Worm (Caenorhabditis elegans) whole organism, young adult: ENCODE results near the gene lipl-6.

Experiments used
- B0261.1 ChIP-seq: sonication (generic microtip); optimal IDR thresholded peaks from 2 replicates; lab custom pipeline; 2016; ENCODE audit warnings: mild to moderate bottlenecking, missing genetic modification characterization, moderate library complexity, missing compliant biosample characterization
- C17E4.6 ChIP-seq: fragments of 200-800 bp; sonication (Bioruptor generic); IDR thresholded peaks from 2 replicates; pipeline ENCODE4 v1.3.6; 2022; ENCODE audit warnings: missing genetic modification reagents, missing genetic modification characterization, missing compliant biosample characterization
- D2030.7 ChIP-seq: fragments of 200-800 bp; sonication (Bioruptor generic); IDR thresholded peaks from 2 replicates; pipeline ENCODE4 v1.3.6; 2022; ENCODE audit warnings: missing genetic modification reagents, missing genetic modification characterization, missing compliant biosample characterization
- F39B2.1 ChIP-seq: fragments of 200-800 bp; sonication (Bioruptor generic); IDR thresholded peaks from 2 replicates; pipeline ENCODE4 v1.3.6; 2022; ENCODE audit warnings: missing genetic modification reagents, missing genetic modification characterization, missing compliant biosample characterization
- F52B5.7 ChIP-seq: sonication (generic microtip); optimal IDR thresholded peaks from 2 replicates; lab custom pipeline; 2016; ENCODE audit warnings: mild to moderate bottlenecking, missing genetic modification characterization, missing compliant biosample characterization
- F55B11.4 ChIP-seq: sonication (generic microtip); optimal IDR thresholded peaks from 2 replicates; lab custom pipeline; 2016; ENCODE audit warnings: missing compliant biosample characterization, missing genetic modification characterization, borderline replicate concordance; ENCODE audit not compliant: insufficient read depth
- T07F8.4 ChIP-seq: sonication (generic microtip); optimal IDR thresholded peaks from 2 replicates; lab custom pipeline; 2016; ENCODE audit warnings: mild to moderate bottlenecking, missing genetic modification characterization, moderate library complexity, missing compliant biosample characterization
- Y53G8AR.9 ChIP-seq: fragments of 200-800 bp; sonication (Bioruptor generic); conservative IDR thresholded peaks from 2 replicates; pipeline ENCODE4 v1.3.6; 2022; ENCODE audit warnings: missing genetic modification reagents, missing genetic modification characterization, missing compliant biosample characterization
- Y56A3A.18 ChIP-seq: fragments of 200-800 bp; sonication (Bioruptor generic); IDR thresholded peaks from 2 replicates; pipeline ENCODE4 v1.3.6; 2022; ENCODE audit warnings: missing genetic modification reagents, missing genetic modification characterization, missing compliant biosample characterization
- Y95B8A.8 ChIP-seq: fragments of 200-800 bp; sonication (Bioruptor generic); IDR thresholded peaks from 2 replicates; pipeline ENCODE4 v1.3.6; 2022; ENCODE audit warnings: missing genetic modification reagents, missing genetic modification characterization, missing compliant biosample characterization
- ama-1 ChIP-seq, 3 experiments: fragments of 150-350 bp in 1 of 3; sonication (generic microtip) in 2 of 3; optimal IDR thresholded peaks; 2 replicates each; lab custom pipeline; 2014 to 2018; ENCODE audit warnings: missing biosample characterization in 2 of 3, missing genetic modification characterization in 2 of 3, missing genetic modification reagents in 2 of 3
- atf-7 ChIP-seq: sonication (generic microtip); optimal IDR thresholded peaks from 2 replicates; lab custom pipeline; 2017; ENCODE audit warnings: mild to moderate bottlenecking, missing genetic modification characterization, missing compliant biosample characterization
- attf-3 ChIP-seq: fragments of 200-800 bp; sonication (Bioruptor generic); conservative IDR thresholded peaks from 2 replicates; pipeline ENCODE4 v1.3.6; 2022; ENCODE audit warnings: missing genetic modification reagents, missing genetic modification characterization, missing compliant biosample characterization
- attf-5 ChIP-seq: fragments of 200-800 bp; sonication (Bioruptor generic); optimal IDR thresholded peaks from 2 replicates; lab custom pipeline; 2018; ENCODE audit warnings: mild to moderate bottlenecking, missing genetic modification characterization, missing compliant biosample characterization
- attf-6 ChIP-seq: fragments of 200-800 bp; sonication (Bioruptor generic); IDR thresholded peaks from 2 replicates; pipeline ENCODE4 v1.3.6; 2022; ENCODE audit warnings: missing genetic modification reagents, missing genetic modification characterization, missing compliant biosample characterization
- bed-2 ChIP-seq: fragments of 200-800 bp; sonication (Bioruptor generic); IDR thresholded peaks from 2 replicates; pipeline ENCODE4 v1.3.6; 2022; ENCODE audit warnings: missing genetic modification reagents, missing genetic modification characterization, missing compliant biosample characterization
- cebp-2 ChIP-seq: fragments of 200-800 bp; sonication (Bioruptor generic); IDR thresholded peaks from 2 replicates; pipeline ENCODE4 v1.3.6; 2022; ENCODE audit warnings: missing genetic modification characterization, missing compliant biosample characterization
- ceh-40 ChIP-seq: fragments of 200-800 bp; sonication (Bioruptor generic); IDR thresholded peaks from 2 replicates; pipeline ENCODE4 v1.3.6; 2022; ENCODE audit warnings: missing genetic modification characterization, missing compliant biosample characterization
- ceh-58 ChIP-seq: fragments of 200-800 bp; sonication (Bioruptor generic); IDR thresholded peaks from 2 replicates; pipeline ENCODE4 v1.3.6; 2022; ENCODE audit warnings: missing genetic modification characterization, missing compliant biosample characterization
- dox-1 ChIP-seq: fragments of 200-800 bp; sonication (Bioruptor generic); IDR thresholded peaks from 2 replicates; pipeline ENCODE4 v1.3.6; 2022; ENCODE audit warnings: missing genetic modification reagents, missing genetic modification characterization, missing compliant biosample characterization
- dpff-1 ChIP-seq: sonication (generic microtip); optimal IDR thresholded peaks from 2 replicates; lab custom pipeline; 2017; ENCODE audit warnings: mild to moderate bottlenecking, missing genetic modification characterization, missing compliant biosample characterization
- egl-18 ChIP-seq: fragments of 200-800 bp; sonication (Bioruptor generic); IDR thresholded peaks from 2 replicates; pipeline ENCODE4 v1.3.6; 2022; ENCODE audit warnings: missing genetic modification reagents, missing genetic modification characterization, missing compliant biosample characterization
- egl-44 ChIP-seq: fragments of 200-800 bp; sonication (Bioruptor generic); IDR thresholded peaks from 2 replicates; pipeline ENCODE4 v1.3.6; 2022; ENCODE audit warnings: missing genetic modification reagents, missing genetic modification characterization, missing compliant biosample characterization
- him-1 ChIP-seq: sonication (generic microtip); optimal IDR thresholded peaks from 2 replicates; lab custom pipeline; 2016; ENCODE audit warnings: missing genotype, missing genetic modification reagents, missing genetic modification characterization, missing compliant biosample characterization
- hmg-1.2 ChIP-seq: fragments of 200-800 bp; sonication (Bioruptor generic); IDR thresholded peaks from 2 replicates; pipeline ENCODE4 v1.3.6; 2022; ENCODE audit warnings: missing genetic modification reagents, missing genetic modification characterization, missing compliant biosample characterization
- let-607 ChIP-seq, 2 experiments: fragments of 200-800 bp in 1 of 2; sonication (Bioruptor generic) in 1 of 2; sonication (generic microtip) in 1 of 2; optimal IDR thresholded peaks; 2 replicates each; lab custom pipeline; 2016 to 2018; ENCODE audit warnings: mild to moderate bottlenecking in 2 of 2, missing compliant biosample characterization in 2 of 2, missing genetic modification characterization in 2 of 2, moderate library complexity in 2 of 2, missing genotype in 1 of 2
- lin-26 ChIP-seq: fragments of 200-800 bp; sonication (Bioruptor generic); IDR thresholded peaks from 2 replicates; pipeline ENCODE4 v1.3.6; 2022; ENCODE audit warnings: missing genetic modification reagents, missing genetic modification characterization, missing compliant biosample characterization
- lin-35 ChIP-seq, 3 experiments: fragments of 150-350 bp in 2 of 3; sonication (generic microtip) in 1 of 3; optimal IDR thresholded peaks; 2 replicates each; lab custom pipeline; 2014 to 2018; ENCODE audit warnings: missing biosample characterization in 3 of 3, missing genetic modification characterization in 3 of 3, missing genetic modification reagents in 3 of 3
- madf-6 ChIP-seq: fragments of 200-800 bp; sonication (Bioruptor generic); IDR thresholded peaks from 2 replicates; pipeline ENCODE4 v1.3.6; 2022; ENCODE audit warnings: missing genetic modification reagents, missing genetic modification characterization, missing compliant biosample characterization
- mxl-1 ChIP-seq: sonication (generic microtip); optimal IDR thresholded peaks from 2 replicates; lab custom pipeline; 2016; ENCODE audit warnings: missing genetic modification characterization, missing compliant biosample characterization
- rpc-1 ChIP-seq, 2 experiments: fragments of 150-350 bp in 1 of 2; sonication (generic microtip) in 1 of 2; optimal IDR thresholded peaks; 2 replicates each; lab custom pipeline; 2014 to 2018; ENCODE audit warnings: missing biosample characterization in 1 of 2, missing genetic modification characterization in 1 of 2, missing genetic modification reagents in 1 of 2, missing genotype in 1 of 2
- tbp1 ChIP-seq: fragments of 200-800 bp; sonication (Bioruptor generic); optimal IDR thresholded peaks from 2 replicates; lab custom pipeline; 2018; ENCODE audit warnings: mild to moderate bottlenecking, missing genetic modification characterization, missing compliant biosample characterization
- tbx-9 ChIP-seq: sonication (generic microtip); optimal IDR thresholded peaks from 2 replicates; lab custom pipeline; 2016; ENCODE audit warnings: borderline replicate concordance, missing genetic modification characterization, inconsistent platforms, missing compliant biosample characterization
- xnd-1 ChIP-seq: sonication (generic microtip); optimal IDR thresholded peaks from 2 replicates; lab custom pipeline; 2016; ENCODE audit warnings: missing genotype, missing genetic modification reagents, missing genetic modification characterization, missing compliant biosample characterization
- ztf-18 ChIP-seq: sonication (generic microtip); optimal IDR thresholded peaks from 2 replicates; lab custom pipeline; 2016; ENCODE audit warnings: missing genotype, mild to moderate bottlenecking, missing genetic modification characterization, missing compliant biosample characterization
- ztf-28 ChIP-seq: fragments of 200-800 bp; sonication (Bioruptor generic); IDR thresholded peaks from 2 replicates; pipeline ENCODE4 v1.3.6; 2022; ENCODE audit warnings: missing genetic modification reagents, missing genetic modification characterization, missing compliant biosample characterization
- ztf-3 ChIP-seq: fragments of 200-800 bp; sonication (Bioruptor generic); optimal IDR thresholded peaks from 2 replicates; lab custom pipeline; 2018; ENCODE audit warnings: mild to moderate bottlenecking, missing genetic modification characterization, missing compliant biosample characterization

Gene lipl-6

DNA sequence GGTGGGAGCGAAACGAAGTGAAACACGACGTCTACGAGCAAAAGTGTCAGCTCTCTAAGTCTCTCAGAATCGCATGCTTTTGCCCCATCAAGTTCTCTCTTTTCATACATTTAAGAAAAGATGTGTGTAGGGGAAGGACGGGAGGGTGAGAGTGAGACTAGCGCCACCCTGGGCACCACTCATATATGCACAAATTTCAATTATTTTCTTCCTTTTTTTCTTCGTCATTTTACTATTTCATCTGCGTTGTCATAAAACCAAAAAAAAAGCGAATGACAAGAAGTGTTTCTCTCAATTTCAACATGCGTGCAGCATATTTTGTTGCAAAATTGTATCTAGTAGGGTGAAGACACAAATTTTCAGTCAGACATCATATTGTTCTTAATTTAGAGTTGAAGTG, 7.5 kb downstream of the lipl-6 start:
- TF ChIP-seq cebp-2 (GFP tag; lab: Robert Waterston, UW), result no peak
- TF ChIP-seq dpff-1 (tag; lab: Kevin White, UChicago), result no peak
- TF ChIP-seq F39B2.1, result no peak
- no peak for TF ChIP-seq Y53G8AR.9 (GFP tag; lab: Robert Waterston, UW)
- no peak for TF ChIP-seq bed-2
- TF ChIP-seq lin-35 (GFP tag; optimal IDR thresholded peaks at IDR 0.05; lab: Kevin White, UChicago), result no peak
- no peak for TF ChIP-seq hmg-1.2 (GFP tag; lab: Robert Waterston, UW)
- TF ChIP-seq mxl-1 (tag; lab: Kevin White, UChicago), result no peak
- no peak for TF ChIP-seq Y56A3A.18 (GFP tag; lab: Robert Waterston, UW)
- no peak for TF ChIP-seq T07F8.4

DNA sequence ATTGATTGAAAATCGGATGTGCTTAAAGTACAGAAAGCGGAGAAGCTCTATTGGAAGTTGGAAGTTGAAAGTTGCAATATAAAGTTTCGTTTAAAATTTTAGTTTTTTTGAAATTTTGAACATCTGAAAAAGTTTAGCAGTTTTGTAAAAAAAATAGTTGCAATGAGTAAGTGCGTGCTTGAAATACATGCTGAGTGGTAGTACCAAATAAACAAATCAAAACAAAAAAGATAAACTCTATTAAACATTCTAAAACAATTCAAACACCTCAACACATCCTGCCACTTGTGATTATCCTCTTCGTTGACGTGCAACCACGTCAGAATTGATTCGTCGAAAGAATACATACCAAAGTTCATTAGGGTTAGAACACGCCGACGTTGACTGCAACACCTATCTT, 14.9 kb downstream of the lipl-6 start:
- no peak for TF ChIP-seq let-607 (tag; optimal IDR thresholded peaks at IDR 0.05; lab: Kevin White, UChicago)

DNA sequence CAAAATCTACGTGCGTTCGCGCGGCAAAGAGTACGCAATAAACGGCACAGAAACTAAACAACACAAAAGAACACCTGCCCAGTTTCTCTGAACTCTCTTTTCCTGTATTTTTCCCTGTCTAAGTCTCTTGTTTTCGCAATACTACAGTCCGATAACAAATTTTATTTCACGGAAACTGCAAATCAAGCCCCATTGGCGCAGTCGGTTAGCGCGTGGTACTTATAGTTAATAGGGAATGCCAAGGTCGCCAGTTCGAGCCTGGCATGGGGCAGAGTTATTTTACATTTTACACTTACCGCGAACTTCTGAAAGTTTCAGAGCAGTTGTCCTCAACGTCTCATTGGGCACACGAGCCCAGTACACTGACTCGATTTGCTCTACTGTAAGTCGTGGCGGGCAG, 16.8 kb downstream of the lipl-6 start:
- TF ChIP-seq xnd-1 (tag; lab: Kevin White, UChicago) (no peak), attf-6 (no peak), attf-3 (GFP tag; lab: Robert Waterston, UW) (no peak), egl-44 (GFP tag; lab: Robert Waterston, UW) (0 out of 2 replicates have a peak, but pooled peaks have one; percentile 24), F55B11.4 (tag; lab: Kevin White, UChicago) (no peak), cebp-2 (GFP tag; lab: Robert Waterston, UW) (0 out of 2 replicates have a peak, but pooled peaks have one; percentile 52), Y95B8A.8 (GFP tag; lab: Robert Waterston, UW) (no peak), D2030.7 (no peak), rpc-1 (optimal IDR thresholded peaks at IDR 0.05; lab: Kevin White, UChicago) (peak; percentile 44), rpc-1 (tag; optimal IDR thresholded peaks at IDR 0.05; lab: Kevin White, UChicago) (peak; percentile 70), lin-26 (peak; percentile 70; the same call in 1 of the 2 replicates), dox-1 (peak; percentile 52; the same call in 1 of the 2 replicates), ztf-18 (tag; lab: Kevin White, UChicago) (no peak), B0261.1 (tag; lab: Kevin White, UChicago) (peak; percentile 66), tbp1 (GFP tag; lab: Kevin White, UChicago) (peak; percentile 84), attf-5 (peak; percentile 0), madf-6 (GFP tag; lab: Robert Waterston, UW) (0 out of 2 replicates have a peak, but pooled peaks have one; percentile 21)

DNA sequence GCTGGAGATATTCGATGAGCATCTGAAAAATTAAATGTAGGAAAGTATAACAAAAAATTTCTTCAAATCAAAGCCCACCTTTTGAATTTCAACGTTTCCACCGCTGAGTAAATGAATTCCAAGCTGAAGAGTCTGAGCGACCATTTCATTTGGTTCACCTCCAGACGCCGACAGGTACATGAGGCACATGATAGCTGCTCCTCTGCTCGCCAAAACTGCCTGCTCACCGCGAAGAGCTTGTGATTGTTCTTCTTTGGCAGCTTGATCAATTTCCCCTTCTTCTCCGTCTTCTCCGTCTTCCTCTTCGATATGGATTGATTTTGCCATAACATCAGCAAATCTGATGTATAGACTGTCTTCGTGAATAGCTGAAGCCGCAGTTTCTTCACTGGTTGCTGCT, 27.7 kb downstream of the lipl-6 start:
- TF ChIP-seq ceh-58 (no peak), atf-7 (tag; lab: Kevin White, UChicago) (no peak), ztf-28 (GFP tag; lab: Robert Waterston, UW) (no peak), egl-18 (GFP tag; lab: Robert Waterston, UW) (no peak)

DNA sequence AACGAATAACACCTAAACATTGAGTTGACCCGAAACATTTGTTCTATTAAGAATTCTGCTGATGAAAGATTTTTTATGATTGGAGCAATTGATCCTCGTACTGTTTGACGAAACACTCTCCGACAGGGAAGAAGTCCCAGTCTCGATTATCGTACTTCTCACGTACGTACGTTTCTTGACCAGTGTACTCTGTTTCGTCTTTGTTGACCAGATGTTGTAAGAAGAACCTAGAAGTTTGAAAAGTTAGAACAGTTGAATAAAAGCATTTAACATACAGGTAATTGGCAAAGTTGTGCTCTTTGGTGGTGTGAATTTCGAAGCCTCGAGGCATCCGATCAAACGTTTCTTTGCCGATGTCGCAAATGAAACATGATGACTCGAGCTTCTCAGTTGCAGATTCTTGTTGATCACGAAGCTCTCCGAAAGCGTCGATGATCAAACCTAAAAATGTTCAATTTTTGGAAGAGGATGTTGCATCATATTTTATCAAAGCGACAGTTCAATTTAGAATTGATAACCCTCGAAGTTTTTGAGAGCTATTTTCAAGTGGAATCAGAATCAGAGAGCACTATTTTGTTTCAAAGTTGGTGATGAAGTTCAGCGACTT, 32.1 kb downstream of the lipl-6 start:
- TF ChIP-seq ceh-40 (GFP tag; lab: Robert Waterston, UW) (no peak), C17E4.6 (GFP tag; lab: Robert Waterston, UW) (no peak), ztf-3 (GFP tag; lab: Kevin White, UChicago) (no peak), ama-1 (optimal IDR thresholded peaks at IDR 0.05; lab: Kevin White, UChicago) (no peak), ama-1 (GFP tag; optimal IDR thresholded peaks at IDR 0.05; lab: Kevin White, UChicago) (no peak), tbx-9 (tag; lab: Kevin White, UChicago) (no peak), him-1 (tag; lab: Kevin White, UChicago) (no peak), F52B5.7 (tag; lab: Kevin White, UChicago) (no peak)
